Worm (Caenorhabditis elegans) whole organism, L1 larva: Measurements from ENCODE around the gene sulp-7.

ENCODE experiments used
- alr-1 ChIP-seq: fragments of 200-800 bp; sonication (Bioruptor generic); optimal IDR thresholded peaks from 2 replicates; lab custom pipeline; 2018; ENCODE audit warnings: borderline replicate concordance, mild to moderate bottlenecking, missing genetic modification characterization, missing compliant biosample characterization
- aly-2 ChIP-seq: fragments of 150-350 bp; optimal IDR thresholded peaks from 2 replicates; lab custom pipeline; 2014; ENCODE audit warnings: missing biosample characterization, missing genetic modification characterization
- ceh-90 ChIP-seq: sonication (generic microtip); optimal IDR thresholded peaks from 2 replicates; lab custom pipeline; 2016; ENCODE audit warnings: missing genetic modification characterization, missing compliant biosample characterization
- egl-27 ChIP-seq, 2 experiments: fragments of 150-350 bp in 1 of 2; sonication (generic microtip); optimal IDR thresholded peaks; 3 replicates each; lab custom pipeline; 2017 to 2018; ENCODE audit warnings: missing biosample characterization in 2 of 2, missing genetic modification characterization in 2 of 2, missing genetic modification reagents in 2 of 2
- hpl-2 ChIP-seq: fragments of 150-350 bp; optimal IDR thresholded peaks from 2 replicates; lab custom pipeline; 2014; ENCODE audit warnings: missing biosample characterization, missing genetic modification reagents, missing genetic modification characterization
- mab-9 ChIP-seq: fragments of 200-800 bp; sonication (Bioruptor generic); IDR thresholded peaks from 2 replicates; pipeline ENCODE4 v1.3.6; 2022; ENCODE audit warnings: missing genetic modification reagents, missing genetic modification characterization, missing compliant biosample characterization
- nhr-28 ChIP-seq: fragments of 150-350 bp; optimal IDR thresholded peaks from 2 replicates; lab custom pipeline; 2014; ENCODE audit warnings: missing biosample characterization, missing genetic modification characterization
- tbx-2 ChIP-seq: sonication (generic microtip); optimal IDR thresholded peaks from 2 replicates; lab custom pipeline; 2016; ENCODE audit warnings: missing genetic modification characterization, missing compliant biosample characterization
- unc-98 ChIP-seq: fragments of 200-800 bp; sonication (Bioruptor generic); IDR thresholded peaks from 2 replicates; pipeline ENCODE4 v1.3.6; 2022; ENCODE audit warnings: missing genetic modification characterization, missing compliant biosample characterization

DNA sequence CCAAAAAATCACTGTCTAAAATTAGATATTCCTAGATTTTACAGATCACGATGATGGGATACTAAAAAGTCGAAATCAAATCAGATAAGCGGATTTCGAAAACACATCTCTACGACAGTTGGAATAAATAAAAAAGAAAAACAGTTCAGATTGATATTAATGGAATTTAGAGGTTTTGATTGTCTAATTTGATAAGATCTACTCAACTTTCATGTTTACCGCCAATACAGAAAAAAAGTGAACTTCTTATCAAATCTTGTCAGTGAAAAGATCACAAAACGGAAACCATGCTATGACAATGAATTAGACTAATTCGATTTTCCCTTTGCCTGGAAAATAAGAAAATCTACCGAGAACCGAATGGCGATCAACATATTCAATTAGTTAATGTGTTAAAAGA lies 45.8 kb downstream of the sulp-7 start:
- TF ChIP-seq tbx-2 (tag; lab: Kevin White, UChicago) (no peak), mab-9 (GFP tag; lab: Robert Waterston, UW) (no peak), ceh-90 (tag; lab: Kevin White, UChicago) (no peak), aly-2 (no peak), egl-27 (tag; optimal IDR thresholded peaks at IDR 0.05; lab: Kevin White, UChicago) (no peak), hpl-2 (GFP tag; lab: Kevin White, UChicago) (no peak), nhr-28 (tag; lab: Kevin White, UChicago) (no peak), alr-1 (tag; lab: Kevin White, UChicago) (no peak), unc-98 (GFP tag; lab: Robert Waterston, UW) (no peak)
